Fruit fly (Drosophila melanogaster) whole organism, adult: ENCODE measurements around the gene Gem2.

Source experiments
- CG1620 ChIP-seq: fragments of 200-800 bp; sonication (Bioruptor generic); optimal IDR thresholded peaks from 2 replicates; lab custom pipeline; 2016; ENCODE audit warnings: missing biosample characterization, missing genetic modification characterization
- CG5204 ChIP-seq: fragments of 200-800 bp; sonication (Bioruptor generic); optimal IDR thresholded peaks from 2 replicates; lab custom pipeline; 2016; ENCODE audit warnings: missing biosample characterization, missing genetic modification characterization
- Crg-1 ChIP-seq: fragments of 200-800 bp; sonication (Bioruptor generic); optimal IDR thresholded peaks from 2 replicates; lab custom pipeline; 2016; ENCODE audit warnings: missing biosample characterization, missing genetic modification characterization
- cic ChIP-seq: fragments of 200-800 bp; sonication (Bioruptor generic); optimal IDR thresholded peaks from 2 replicates; lab custom pipeline; 2017; ENCODE audit warnings: missing biosample characterization, mild to moderate bottlenecking, missing genetic modification characterization, moderate library complexity
- cnc ChIP-seq, 2 experiments: fragments of >200 bp; optimal IDR thresholded peaks; 2 replicates each; lab custom pipeline; 2017
- kay ChIP-seq: fragments of 200-800 bp; sonication (Bioruptor generic); peaks from one replicate; lab custom pipeline; 2016; ENCODE audit warnings: missing biosample characterization, missing genetic modification characterization, borderline replicate concordance
- ovo ChIP-seq: fragments of 200-800 bp; sonication (Bioruptor generic); optimal IDR thresholded peaks from 2 replicates; lab custom pipeline; 2016; ENCODE audit warnings: missing biosample characterization, missing genetic modification characterization
- toe ChIP-seq: fragments of 200-800 bp; sonication (Bioruptor generic); optimal IDR thresholded peaks from 2 replicates; lab custom pipeline; 2016; ENCODE audit warnings: missing biosample characterization, missing genetic modification characterization

dm6 chr3L:19085688-19086363 is 14.3 kb downstream of the Gem2 start:
- TF ChIP-seq CG1620, result no peak
- no peak for TF ChIP-seq Crg-1
- TF ChIP-seq CG5204 (GFP tag; lab: Kevin White, UChicago), result no peak
- no peak for TF ChIP-seq kay (GFP tag; lab: Kevin White, UChicago)
- TF ChIP-seq toe (GFP tag; lab: Kevin White, UChicago), result no peak
- no peak for TF ChIP-seq ovo
- TF ChIP-seq cic (GFP tag; lab: Kevin White, UChicago), result peak; percentile 41
- TF ChIP-seq cnc (optimal IDR thresholded peaks at IDR 0.05; lab: Kevin White, UChicago), result no peak
